Worm (Caenorhabditis elegans) whole organism, late embryonic: ENCODE data around the gene H41C03.1.

Source experiments
- ahr-1 ChIP-seq: sonication (generic microtip); optimal IDR thresholded peaks from 2 replicates; lab custom pipeline; 2016; ENCODE audit warnings: missing genetic modification characterization, missing compliant biosample characterization
- ceh-18 ChIP-seq: sonication (generic microtip); optimal IDR thresholded peaks from 2 replicates; lab custom pipeline; 2016; ENCODE audit warnings: missing genetic modification characterization, missing compliant biosample characterization
- ceh-45 ChIP-seq: fragments of 200-800 bp; sonication (Bioruptor generic); IDR thresholded peaks from 2 replicates; pipeline ENCODE4 v1.3.6; 2022; ENCODE audit warnings: missing genetic modification reagents, missing genetic modification characterization, missing compliant biosample characterization
- dve-1 ChIP-seq: sonication (generic microtip); optimal IDR thresholded peaks from 2 replicates; lab custom pipeline; 2017; ENCODE audit warnings: antibody characterized with exemption, mild to moderate bottlenecking, missing genetic modification characterization, missing compliant biosample characterization
- ets-4 ChIP-seq: sonication (generic microtip); optimal IDR thresholded peaks from 2 replicates; lab custom pipeline; 2016; ENCODE audit warnings: missing genetic modification characterization, missing compliant biosample characterization
- fkh-10 ChIP-seq: fragments of 150-350 bp; optimal IDR thresholded peaks from 2 replicates; lab custom pipeline; 2014; ENCODE audit warnings: missing biosample characterization, missing genetic modification reagents, missing genetic modification characterization
- lim-6 ChIP-seq: sonication (generic microtip); optimal IDR thresholded peaks from 2 replicates; lab custom pipeline; 2016; ENCODE audit warnings: missing genetic modification characterization, missing compliant biosample characterization
- nhr-11 ChIP-seq: fragments of 150-350 bp; optimal IDR thresholded peaks from 2 replicates; lab custom pipeline; 2014; ENCODE audit warnings: missing biosample characterization, missing genetic modification characterization
- pat-9 ChIP-seq: fragments of 200-800 bp; sonication (Bioruptor generic); optimal IDR thresholded peaks from 2 replicates; lab custom pipeline; 2018; ENCODE audit warnings: mild to moderate bottlenecking, missing genetic modification characterization, moderate library complexity, missing compliant biosample characterization
- pqm-1 ChIP-seq: sonication (generic microtip); optimal IDR thresholded peaks from 2 replicates; lab custom pipeline; 2016; ENCODE audit warnings: missing genetic modification characterization, missing compliant biosample characterization
- pros-1 ChIP-seq: fragments of 150-350 bp; optimal IDR thresholded peaks from 2 replicates; lab custom pipeline; 2014; ENCODE audit warnings: missing biosample characterization, missing genetic modification reagents, missing genetic modification characterization
- rnt-1 ChIP-seq: sonication (generic microtip); optimal IDR thresholded peaks from 2 replicates; lab custom pipeline; 2016; ENCODE audit warnings: missing genetic modification characterization, missing compliant biosample characterization
- ttx-3 ChIP-seq: sonication (generic microtip); optimal IDR thresholded peaks from 2 replicates; lab custom pipeline; 2016; ENCODE audit warnings: missing genetic modification reagents, missing genetic modification characterization, missing compliant biosample characterization
- unc-3 ChIP-seq, 2 experiments: fragments of 200-800 bp in 1 of 2; sonication (Bioruptor generic) in 1 of 2; sonication (generic microtip) in 1 of 2; conservative IDR thresholded peaks in 1 of 2; optimal IDR thresholded peaks in 1 of 2; 2 replicates each; pipeline versions ENCODE4 v1.3.6 to Lab custom; 2016 to 2022; ENCODE audit warnings: missing compliant biosample characterization in 2 of 2, missing genetic modification characterization in 2 of 2, missing genetic modification reagents in 1 of 2

ce11 chrII:5902139-5902538 lies 47.9 kb downstream of the H41C03.1 start:
- TF ChIP-seq pqm-1 (tag; lab: Kevin White, UChicago) (no peak), ahr-1 (tag; lab: Kevin White, UChicago) (no peak), pat-9 (tag; lab: Kevin White, UChicago) (no peak), rnt-1 (tag; lab: Kevin White, UChicago) (no peak), nhr-11 (tag; lab: Kevin White, UChicago) (no peak), ttx-3 (tag; lab: Kevin White, UChicago) (no peak), lim-6 (tag; lab: Kevin White, UChicago) (no peak), pros-1 (tag; lab: Kevin White, UChicago) (no peak), ceh-45 (GFP tag; lab: Robert Waterston, UW) (no peak), fkh-10 (no peak), ceh-18 (tag; lab: Kevin White, UChicago) (no peak), dve-1 (tag; lab: Kevin White, UChicago) (no peak), ets-4 (tag; lab: Kevin White, UChicago) (no peak), unc-3 (GFP tag; conservative IDR thresholded peaks at IDR 0.05; lab: Robert Waterston, UW) (no peak), unc-3 (tag; optimal IDR thresholded peaks at IDR 0.05; lab: Kevin White, UChicago) (no peak)
